Fruit fly (Drosophila melanogaster) whole organism, embryonic: ENCODE data around the gene CG4593.
A peak's percentile ranks its signal among the peaks of the same experiment; 100 is the strongest.

Experiments
- Asciz ChIP-seq: fragments of 200-800 bp; sonication (Bioruptor generic); optimal IDR thresholded peaks from 2 replicates; lab custom pipeline; 2017; ENCODE audit warnings: missing biosample characterization, mild to moderate bottlenecking, missing genetic modification characterization, missing genetic modification reagents
- BEAF-32 ChIP-seq: fragments of 200-800 bp; sonication (Bioruptor generic); optimal IDR thresholded peaks from 3 replicates; lab custom pipeline; 2017; ENCODE audit warnings: missing biosample characterization, missing genetic modification characterization, mild to moderate bottlenecking, moderate library complexity, missing genetic modification reagents
- Blimp-1 ChIP-seq: fragments of 200-800 bp; sonication (Bioruptor generic); optimal IDR thresholded peaks from 3 replicates; lab custom pipeline; 2018; ENCODE audit warnings: missing biosample characterization, missing genetic modification characterization, mild to moderate bottlenecking, moderate library complexity, missing genetic modification reagents
- CG10462 ChIP-seq: fragments of 200-800 bp; sonication (Bioruptor generic); optimal IDR thresholded peaks from 2 replicates; lab custom pipeline; 2016; ENCODE audit warnings: missing biosample characterization, missing genetic modification characterization
- CG11093 ChIP-seq: fragments of 200-800 bp; sonication (Bioruptor generic); IDR thresholded peaks from 3 replicates; pipeline ENCODE4 v1.3.6; 2022; ENCODE audit warnings: missing biosample characterization, missing genetic modification characterization
- CG11456 ChIP-seq: fragments of 200-800 bp; sonication (Bioruptor generic); IDR thresholded peaks from 3 replicates; pipeline ENCODE4 v1.3.6; 2022; ENCODE audit warnings: missing biosample characterization, missing genetic modification characterization
- CG12155 ChIP-seq: fragments of 200-800 bp; sonication (Bioruptor generic); optimal IDR thresholded peaks from 3 replicates; lab custom pipeline; 2016; ENCODE audit warnings: missing biosample characterization, missing genetic modification characterization
- CG12219 ChIP-seq: fragments of 200-800 bp; sonication (Bioruptor generic); optimal IDR thresholded peaks from 3 replicates; lab custom pipeline; 2018; ENCODE audit warnings: missing biosample characterization, mild to moderate bottlenecking, missing genetic modification characterization
- CG15011 ChIP-seq: fragments of 200-800 bp; sonication (Bioruptor generic); optimal IDR thresholded peaks from 3 replicates; lab custom pipeline; 2018; ENCODE audit warnings: missing biosample characterization, mild to moderate bottlenecking, missing genetic modification characterization
- CG15514 ChIP-seq: fragments of 200-800 bp; sonication (Bioruptor generic); optimal IDR thresholded peaks from 3 replicates; lab custom pipeline; 2017; ENCODE audit warnings: missing biosample characterization, missing genetic modification characterization, mild to moderate bottlenecking, moderate library complexity, missing genetic modification reagents
- CG1602 ChIP-seq: fragments of 200-800 bp; sonication (Bioruptor generic); optimal IDR thresholded peaks from 3 replicates; lab custom pipeline; 2016; ENCODE audit warnings: missing biosample characterization, missing genetic modification characterization
- CG18619 ChIP-seq: fragments of 200-800 bp; sonication (Bioruptor generic); optimal IDR thresholded peaks from 3 replicates; lab custom pipeline; 2017; ENCODE audit warnings: missing biosample characterization, mild to moderate bottlenecking, missing genetic modification characterization
- CG3163 ChIP-seq: fragments of 200-800 bp; sonication (Bioruptor generic); optimal IDR thresholded peaks from 3 replicates; lab custom pipeline; 2016; ENCODE audit warnings: missing biosample characterization, missing genetic modification characterization
- CG3281 ChIP-seq: fragments of 200-800 bp; sonication (Bioruptor generic); optimal IDR thresholded peaks from 3 replicates; lab custom pipeline; 2017; ENCODE audit warnings: missing biosample characterization, mild to moderate bottlenecking, missing genetic modification characterization
- CG33557 ChIP-seq: fragments of 200-800 bp; sonication (Bioruptor generic); optimal IDR thresholded peaks from 2 replicates; lab custom pipeline; 2019; ENCODE audit warnings: missing biosample characterization, mild to moderate bottlenecking, missing genetic modification characterization, moderate library complexity
- CG4282 ChIP-seq: fragments of 200-800 bp; sonication (Bioruptor generic); optimal IDR thresholded peaks from 2 replicates; lab custom pipeline; 2016; ENCODE audit warnings: missing biosample characterization, missing genetic modification characterization
- CG43689 ChIP-seq: fragments of 200-800 bp; sonication (Bioruptor generic); IDR thresholded peaks from 2 replicates; pipeline ENCODE4 v1.3.6; 2022; ENCODE audit warnings: missing biosample characterization, missing genetic modification characterization
- CG4854 ChIP-seq: fragments of 200-800 bp; sonication (Bioruptor generic); optimal IDR thresholded peaks from 2 replicates; lab custom pipeline; 2016; ENCODE audit warnings: missing biosample characterization, missing genetic modification characterization, inconsistent platforms
- CG5245 ChIP-seq: fragments of 200-800 bp; sonication (Bioruptor generic); optimal IDR thresholded peaks from 3 replicates; lab custom pipeline; 2016; ENCODE audit warnings: missing biosample characterization, missing genetic modification characterization
- CG7839 ChIP-seq: fragments of 200-800 bp; sonication (Bioruptor generic); optimal IDR thresholded peaks from 3 replicates; lab custom pipeline; 2018; ENCODE audit warnings: missing biosample characterization, mild to moderate bottlenecking, missing genetic modification characterization, moderate library complexity
- CG9609 ChIP-seq: fragments of 200-800 bp; sonication (Bioruptor generic); optimal IDR thresholded peaks from 3 replicates; lab custom pipeline; 2016; ENCODE audit warnings: missing biosample characterization, missing genetic modification characterization
- CHES-1-like ChIP-seq: fragments of 200-800 bp; sonication (Bioruptor generic); optimal IDR thresholded peaks from 2 replicates; lab custom pipeline; 2016; ENCODE audit warnings: missing biosample characterization, missing genetic modification characterization
- Dek ChIP-seq: fragments of 200-800 bp; sonication (Bioruptor generic); optimal IDR thresholded peaks from 3 replicates; lab custom pipeline; 2019; ENCODE audit warnings: missing biosample characterization, mild to moderate bottlenecking, missing genetic modification characterization, moderate library complexity
- Ets97D ChIP-seq: fragments of 200-800 bp; sonication (Bioruptor generic); optimal IDR thresholded peaks from 3 replicates; lab custom pipeline; 2016; ENCODE audit warnings: missing biosample characterization, missing genetic modification characterization
- HHEX ChIP-seq: fragments of 200-800 bp; sonication (Bioruptor generic); optimal IDR thresholded peaks from 3 replicates; lab custom pipeline; 2017; ENCODE audit warnings: missing biosample characterization, mild to moderate bottlenecking, missing genetic modification characterization, missing genetic modification reagents
- Hsf ChIP-seq: fragments of 200-800 bp; sonication (Bioruptor generic); optimal IDR thresholded peaks from 3 replicates; lab custom pipeline; 2016; ENCODE audit warnings: missing biosample characterization, missing genetic modification characterization
- Lhr ChIP-seq: fragments of 200-800 bp; sonication (Bioruptor generic); optimal IDR thresholded peaks from 3 replicates; lab custom pipeline; 2017; ENCODE audit warnings: mild to moderate bottlenecking, missing biosample characterization, missing genetic modification reagents, missing genetic modification characterization
- Lim3 ChIP-seq: fragments of 200-800 bp; sonication (Bioruptor generic); IDR thresholded peaks from 2 replicates; pipeline ENCODE4 v1.3.6; 2022; ENCODE audit warnings: missing biosample characterization, missing genetic modification characterization
- Med ChIP-seq: fragments of 200-800 bp; sonication (Bioruptor generic); peaks from one replicate; lab custom pipeline; 2016; ENCODE audit warnings: missing biosample characterization, missing genetic modification characterization, mild to moderate bottlenecking, inconsistent platforms, moderate library complexity
- Mes4 ChIP-seq: fragments of 200-800 bp; sonication (Bioruptor generic); optimal IDR thresholded peaks from 2 replicates; lab custom pipeline; 2016; ENCODE audit warnings: missing biosample characterization, missing genetic modification characterization
- Nf-YC ChIP-seq: fragments of 200-800 bp; optimal IDR thresholded peaks from 3 replicates; lab custom pipeline; 2019; ENCODE audit warnings: missing biosample characterization, mild to moderate bottlenecking, missing genetic modification characterization, moderate library complexity
- Sox100B ChIP-seq: fragments of 200-800 bp; sonication (Bioruptor generic); optimal IDR thresholded peaks from 3 replicates; lab custom pipeline; 2018; ENCODE audit warnings: missing biosample characterization, mild to moderate bottlenecking, missing genetic modification characterization
- Sry-δ ChIP-seq: fragments of 200-800 bp; sonication (Bioruptor generic); optimal IDR thresholded peaks from 2 replicates; lab custom pipeline; 2016; ENCODE audit warnings: missing biosample characterization, missing genetic modification characterization
- Taf1 ChIP-seq: fragments of 200-800 bp; sonication (Bioruptor generic); IDR thresholded peaks from 2 replicates; pipeline ENCODE4 v1.3.6; 2022; ENCODE audit warnings: missing biosample characterization, missing genetic modification characterization
- Xbp1 ChIP-seq: fragments of 200-800 bp; sonication (Bioruptor generic); optimal IDR thresholded peaks from 3 replicates; lab custom pipeline; 2016; ENCODE audit warnings: missing biosample characterization, mild to moderate bottlenecking, missing genetic modification characterization
- bowl ChIP-seq: fragments of 200-800 bp; sonication (Bioruptor generic); IDR thresholded peaks from 2 replicates; pipeline ENCODE4 v1.3.6; 2022; ENCODE audit warnings: missing biosample characterization, missing genetic modification characterization
- bsh ChIP-seq, 2 experiments: fragments of 200-800 bp; sonication (Bioruptor generic); optimal IDR thresholded peaks; 2 replicates each; lab custom pipeline; 2017 to 2018; ENCODE audit warnings: mild to moderate bottlenecking in 2 of 2, missing biosample characterization in 2 of 2, missing genetic modification characterization in 2 of 2, moderate library complexity in 1 of 2
- ems ChIP-seq: fragments of 200-800 bp; sonication (Bioruptor generic); optimal IDR thresholded peaks from 3 replicates; lab custom pipeline; 2016; ENCODE audit warnings: missing biosample characterization, missing genetic modification characterization
- fru ChIP-seq: fragments of >200 bp; optimal IDR thresholded peaks from 2 replicates; lab custom pipeline; 2017
- her ChIP-seq: fragments of 200-800 bp; sonication (Bioruptor generic); optimal IDR thresholded peaks from 2 replicates; lab custom pipeline; 2016; ENCODE audit warnings: missing biosample characterization, missing genetic modification characterization
- ken ChIP-seq: fragments of 200-800 bp; sonication (Bioruptor generic); IDR thresholded peaks from 3 replicates; pipeline ENCODE4 v1.3.6; 2022; ENCODE audit warnings: missing biosample characterization, missing genetic modification characterization
- mirr ChIP-seq: fragments of 200-800 bp; sonication (Bioruptor generic); optimal IDR thresholded peaks from 3 replicates; lab custom pipeline; 2018; ENCODE audit warnings: missing biosample characterization, mild to moderate bottlenecking, missing genetic modification characterization
- repo ChIP-seq: fragments of 200-800 bp; sonication (Bioruptor generic); optimal IDR thresholded peaks from 2 replicates; lab custom pipeline; 2016; ENCODE audit warnings: missing biosample characterization, missing genetic modification characterization
- scrt ChIP-seq: fragments of 200-800 bp; sonication (Bioruptor generic); optimal IDR thresholded peaks from 2 replicates; lab custom pipeline; 2018; ENCODE audit warnings: missing biosample characterization, mild to moderate bottlenecking, missing genetic modification characterization, moderate library complexity
- sima ChIP-seq: fragments of 200-800 bp; sonication (Bioruptor generic); optimal IDR thresholded peaks from 2 replicates; lab custom pipeline; 2016; ENCODE audit warnings: missing biosample characterization, missing genetic modification characterization
- slp2 ChIP-seq: fragments of 200-800 bp; sonication (Bioruptor generic); optimal IDR thresholded peaks from 2 replicates; lab custom pipeline; 2016; ENCODE audit warnings: missing biosample characterization, missing genetic modification characterization
- sna ChIP-seq: fragments of 200-800 bp; sonication (Bioruptor generic); IDR thresholded peaks from 2 replicates; pipeline ENCODE4 v1.3.6; 2022; ENCODE audit warnings: missing biosample characterization, missing genetic modification characterization; ENCODE audit not compliant: partially characterized antibody
- tna ChIP-seq: fragments of 200-800 bp; sonication (Bioruptor generic); IDR thresholded peaks from 2 replicates; pipeline ENCODE4 v1.3.6; 2022; ENCODE audit warnings: missing biosample characterization, missing genetic modification characterization; ENCODE audit not compliant: partially characterized antibody
- trem ChIP-seq: fragments of 200-800 bp; optimal IDR thresholded peaks from 3 replicates; lab custom pipeline; 2019; ENCODE audit warnings: missing biosample characterization, mild to moderate bottlenecking, missing genetic modification characterization, moderate library complexity
- trh ChIP-seq: fragments of 200-800 bp; sonication (Bioruptor generic); optimal IDR thresholded peaks from 2 replicates; lab custom pipeline; 2016; ENCODE audit warnings: missing biosample characterization, missing genetic modification characterization

Gene CG4593

dm6 chrX:6997653-6998491 lies 15.8 kb upstream of the CG4593 start:
- TF ChIP-seq CG12219 (GFP tag; lab: Kevin White, UChicago): no peak
- peak; percentile 38 for TF ChIP-seq CG33557 (GFP tag; lab: Kevin White, UChicago)
- no peak for TF ChIP-seq Mes4 (GFP tag; lab: Kevin White, UChicago)
- TF ChIP-seq Med (GFP tag; lab: Kevin White, UChicago): peak; percentile 79
- TF ChIP-seq Blimp-1: no peak
- no peak for TF ChIP-seq Dek (tag; lab: Kevin White, UChicago)
- TF ChIP-seq CG12155 (GFP tag; lab: Kevin White, UChicago): no peak
- TF ChIP-seq scrt (GFP tag; lab: Kevin White, UChicago): no peak
- no peak for TF ChIP-seq ems (GFP tag; lab: Kevin White, UChicago)
- TF ChIP-seq Hsf (GFP tag; lab: Kevin White, UChicago): no peak
- TF ChIP-seq CG3163 (GFP tag; lab: Kevin White, UChicago): no peak
- TF ChIP-seq repo (GFP tag; lab: Kevin White, UChicago): no peak
- no peak for TF ChIP-seq sna (GFP tag; lab: Robert Waterston, UW)
- TF ChIP-seq sima: no peak
- TF ChIP-seq Lhr: peak; percentile 19
- no peak for TF ChIP-seq mirr (GFP tag; lab: Kevin White, UChicago)
- no peak for TF ChIP-seq CG11456 (GFP tag; lab: Robert Waterston, UW)
- no peak for TF ChIP-seq CHES-1-like (GFP tag; lab: Kevin White, UChicago)
- TF ChIP-seq fru (lab: Kevin White, UChicago): no peak
- no peak for TF ChIP-seq Sry-δ (GFP tag; lab: Kevin White, UChicago)
- TF ChIP-seq CG9609 (GFP tag; lab: Kevin White, UChicago): no peak
- no peak for TF ChIP-seq Asciz (GFP tag; lab: Kevin White, UChicago)
- no peak for TF ChIP-seq CG10462 (GFP tag; lab: Kevin White, UChicago)
- TF ChIP-seq Lim3: no peak
- no peak for TF ChIP-seq ken
- no peak for TF ChIP-seq CG5245 (GFP tag; lab: Kevin White, UChicago)
- TF ChIP-seq tna (GFP tag; lab: Robert Waterston, UW): no peak
- TF ChIP-seq trem (tag; lab: Kevin White, UChicago): peak; percentile 39
- no peak for TF ChIP-seq CG4854 (GFP tag; lab: Kevin White, UChicago)
- no peak for TF ChIP-seq Nf-YC (tag; lab: Kevin White, UChicago)
- peak; percentile 10 for TF ChIP-seq CG7839 (tag; lab: Kevin White, UChicago)
- TF ChIP-seq Taf1 (GFP tag; lab: Robert Waterston, UW): no peak
- no peak for TF ChIP-seq trh (GFP tag; lab: Kevin White, UChicago)
- TF ChIP-seq BEAF-32 (GFP tag; lab: Kevin White, UChicago): peak; percentile 35
- TF ChIP-seq Ets97D (GFP tag; lab: Kevin White, UChicago): no peak
- TF ChIP-seq CG15011 (GFP tag; lab: Kevin White, UChicago): no peak
- no peak for TF ChIP-seq her (GFP tag; lab: Kevin White, UChicago)
- TF ChIP-seq CG15514 (GFP tag; lab: Kevin White, UChicago): no peak
- 0 out of 3 replicates have a peak, but pooled peaks have one; percentile 38 for TF ChIP-seq CG11093
- TF ChIP-seq slp2: no peak
- TF ChIP-seq Xbp1 (GFP tag; lab: Kevin White, UChicago): peak; percentile 13
- no peak for TF ChIP-seq CG3281 (GFP tag; lab: Kevin White, UChicago)
- no peak for TF ChIP-seq CG18619 (GFP tag; lab: Kevin White, UChicago)
- TF ChIP-seq bsh (GFP tag; optimal IDR thresholded peaks at IDR 0.05; lab: Kevin White, UChicago): peak; percentile 41 to 55
- TF ChIP-seq Sox100B (GFP tag; lab: Kevin White, UChicago): peak; percentile 50
- TF ChIP-seq HHEX (GFP tag; lab: Kevin White, UChicago): no peak
- TF ChIP-seq CG1602: peak; percentile 14
- TF ChIP-seq CG4282 (GFP tag; lab: Kevin White, UChicago): no peak
- TF ChIP-seq CG43689 (GFP tag; lab: Robert Waterston, UW): no peak
- TF ChIP-seq bowl (GFP tag; lab: Robert Waterston, UW): no peak
